Fruit fly (Drosophila melanogaster) whole organism, embryonic: ENCODE results near the gene trr.

Experiments used
- Antp ChIP-seq: fragments of 200-800 bp; sonication (Bioruptor generic); optimal IDR thresholded peaks from 3 replicates; lab custom pipeline; 2016; ENCODE audit warnings: missing biosample characterization, missing genetic modification characterization
- CG10321 ChIP-seq: fragments of 200-800 bp; sonication (Bioruptor generic); IDR thresholded peaks from 2 replicates; pipeline ENCODE4 v1.3.6; 2022; ENCODE audit warnings: missing biosample characterization, missing genetic modification characterization
- CG11398 ChIP-seq: fragments of 200-800 bp; sonication (Bioruptor generic); optimal IDR thresholded peaks from 2 replicates; lab custom pipeline; 2016; ENCODE audit warnings: missing biosample characterization, missing genetic modification characterization
- CG15601 ChIP-seq: fragments of 200-800 bp; sonication (Bioruptor generic); optimal IDR thresholded peaks from 3 replicates; lab custom pipeline; 2019; ENCODE audit warnings: missing biosample characterization, mild to moderate bottlenecking, missing genetic modification characterization, moderate library complexity
- CG1603 ChIP-seq: fragments of 200-800 bp; sonication (Bioruptor generic); optimal IDR thresholded peaks from 2 replicates; lab custom pipeline; 2019; ENCODE audit warnings: missing biosample characterization, mild to moderate bottlenecking, missing genetic modification characterization, moderate library complexity
- CG17359 ChIP-seq: fragments of 200-800 bp; sonication (Bioruptor generic); optimal IDR thresholded peaks from 3 replicates; lab custom pipeline; 2018; ENCODE audit warnings: missing biosample characterization, mild to moderate bottlenecking, missing genetic modification characterization, moderate library complexity
- CG17568 ChIP-seq: fragments of 200-800 bp; sonication (Bioruptor generic); optimal IDR thresholded peaks from 2 replicates; lab custom pipeline; 2018; ENCODE audit warnings: missing biosample characterization, mild to moderate bottlenecking, missing genetic modification characterization, moderate library complexity
- CG18011 ChIP-seq: fragments of 200-800 bp; sonication (Bioruptor generic); optimal IDR thresholded peaks from 2 replicates; lab custom pipeline; 2017; ENCODE audit warnings: missing biosample characterization, missing genetic modification characterization, mild to moderate bottlenecking, moderate library complexity, missing genotype
- CG2875 ChIP-seq: fragments of 200-800 bp; sonication (Bioruptor generic); optimal IDR thresholded peaks from 2 replicates; lab custom pipeline; 2017; ENCODE audit warnings: missing biosample characterization, mild to moderate bottlenecking, missing genetic modification characterization, missing genetic modification reagents
- CG31365 ChIP-seq: fragments of 200-800 bp; sonication (Bioruptor generic); optimal IDR thresholded peaks from 2 replicates; lab custom pipeline; 2018; ENCODE audit warnings: missing biosample characterization, mild to moderate bottlenecking, missing genetic modification characterization
- CG32772 ChIP-seq: fragments of 200-800 bp; sonication (Bioruptor generic); IDR thresholded peaks from 2 replicates; pipeline ENCODE4 v1.3.6; 2022; ENCODE audit warnings: missing biosample characterization, missing genetic modification characterization
- CG43689 ChIP-seq: fragments of 200-800 bp; sonication (Bioruptor generic); IDR thresholded peaks from 2 replicates; pipeline ENCODE4 v1.3.6; 2022; ENCODE audit warnings: missing biosample characterization, missing genetic modification characterization
- CG4404 ChIP-seq: fragments of 200-800 bp; sonication (Bioruptor generic); IDR thresholded peaks from 2 replicates; pipeline ENCODE4 v1.3.6; 2022; ENCODE audit warnings: missing biosample characterization, missing genetic modification characterization
- CG7357 ChIP-seq: fragments of 200-800 bp; sonication (Bioruptor generic); IDR thresholded peaks from 3 replicates; pipeline ENCODE4 v1.3.6; 2022; ENCODE audit warnings: missing biosample characterization, missing genetic modification characterization
- Dbx ChIP-seq: fragments of 200-800 bp; sonication (Bioruptor generic); IDR thresholded peaks from 3 replicates; pipeline ENCODE4 v1.3.6; 2022; ENCODE audit warnings: missing biosample characterization, missing genetic modification characterization
- Doc3 ChIP-seq: fragments of 200-800 bp; sonication (Bioruptor generic); IDR thresholded peaks from 3 replicates; pipeline ENCODE4 v1.3.6; 2022; ENCODE audit warnings: missing biosample characterization, missing genetic modification characterization; ENCODE audit not compliant: partially characterized antibody
- Fer1 ChIP-seq: fragments of 200-800 bp; sonication (Bioruptor generic); optimal IDR thresholded peaks from 2 replicates; lab custom pipeline; 2017; ENCODE audit warnings: missing biosample characterization, mild to moderate bottlenecking, missing genetic modification characterization
- Gsc ChIP-seq: fragments of 200-800 bp; sonication (Bioruptor generic); IDR thresholded peaks from 2 replicates; pipeline ENCODE4 v1.3.6; 2022; ENCODE audit warnings: missing biosample characterization, missing genetic modification characterization
- Hmx ChIP-seq: fragments of 200-800 bp; sonication (Bioruptor generic); optimal IDR thresholded peaks from 2 replicates; lab custom pipeline; 2016; ENCODE audit warnings: missing biosample characterization, missing genetic modification characterization
- Hr3 ChIP-seq: fragments of 200-800 bp; sonication (Bioruptor generic); optimal IDR thresholded peaks from 3 replicates; lab custom pipeline; 2016; ENCODE audit warnings: missing biosample characterization, missing genetic modification characterization
- Hr51 ChIP-seq, 2 experiments: fragments of 200-800 bp; sonication (Bioruptor generic); optimal IDR thresholded peaks; 2 replicates in 1 of 2; 3 replicates in 1 of 2; lab custom pipeline; 2016 to 2018; ENCODE audit warnings: missing biosample characterization in 2 of 2, missing genetic modification characterization in 2 of 2, mild to moderate bottlenecking in 1 of 2, moderate library complexity in 1 of 2
- Kr ChIP-seq: fragments of 200-800 bp; sonication (Bioruptor generic); optimal IDR thresholded peaks from 2 replicates; lab custom pipeline; 2017; ENCODE audit warnings: missing biosample characterization, mild to moderate bottlenecking, missing genetic modification characterization
- MESR4 ChIP-seq: fragments of 200-800 bp; sonication (Bioruptor generic); optimal IDR thresholded peaks from 2 replicates; lab custom pipeline; 2018; ENCODE audit warnings: missing biosample characterization, mild to moderate bottlenecking, missing genetic modification characterization, moderate library complexity
- Mad ChIP-seq: fragments of 200-800 bp; sonication (Bioruptor generic); optimal IDR thresholded peaks from 2 replicates; lab custom pipeline; 2016; ENCODE audit warnings: missing biosample characterization, missing genetic modification characterization
- Myb ChIP-seq: fragments of 200-800 bp; sonication (Bioruptor generic); optimal IDR thresholded peaks from 2 replicates; lab custom pipeline; 2016; ENCODE audit warnings: missing biosample characterization, missing genetic modification characterization
- NK7.1 ChIP-seq: fragments of 200-800 bp; sonication (Bioruptor generic); optimal IDR thresholded peaks from 3 replicates; lab custom pipeline; 2016; ENCODE audit warnings: missing biosample characterization, missing genetic modification characterization
- PHDP ChIP-seq: fragments of 200-800 bp; sonication (Bioruptor generic); optimal IDR thresholded peaks from 3 replicates; lab custom pipeline; 2018; ENCODE audit warnings: missing biosample characterization, mild to moderate bottlenecking, missing genetic modification characterization, moderate library complexity
- Trl ChIP-seq, 3 experiments: fragments of >200 bp in 2 of 3; fragments of 200-800 bp in 1 of 3; sonication (Bioruptor generic) in 1 of 3; optimal IDR thresholded peaks; 2 replicates in 1 of 3; 3 replicates in 2 of 3; lab custom pipeline; 2016 to 2017; ENCODE audit warnings: missing biosample characterization in 1 of 3, missing genetic modification characterization in 1 of 3
- Usf ChIP-seq: fragments of 200-800 bp; sonication (Bioruptor generic); optimal IDR thresholded peaks from 2 replicates; lab custom pipeline; 2017; ENCODE audit warnings: missing genotype, missing biosample characterization, missing genetic modification characterization
- YL-1 ChIP-seq: fragments of 200-800 bp; sonication (Bioruptor generic); optimal IDR thresholded peaks from 3 replicates; lab custom pipeline; 2017; ENCODE audit warnings: missing biosample characterization, mild to moderate bottlenecking, missing genetic modification characterization
- bigmax ChIP-seq: fragments of 200-800 bp; sonication (Bioruptor generic); optimal IDR thresholded peaks from 2 replicates; lab custom pipeline; 2018; ENCODE audit warnings: missing biosample characterization, mild to moderate bottlenecking, missing genetic modification characterization
- chinmo ChIP-seq: fragments of 200-800 bp; sonication (Bioruptor generic); IDR thresholded peaks from 4 replicates; pipeline ENCODE4 v1.3.6; 2022; ENCODE audit warnings: missing biosample characterization, missing genetic modification characterization; ENCODE audit not compliant: partially characterized antibody
- crol ChIP-seq: fragments of 200-800 bp; sonication (Bioruptor generic); IDR thresholded peaks from 2 replicates; pipeline ENCODE4 v1.3.6; 2022; ENCODE audit warnings: missing biosample characterization, missing genetic modification characterization
- dmrt11E ChIP-seq: fragments of 200-800 bp; sonication (Bioruptor generic); optimal IDR thresholded peaks from 3 replicates; lab custom pipeline; 2018; ENCODE audit warnings: missing biosample characterization, mild to moderate bottlenecking, missing genetic modification characterization, moderate library complexity
- fd102C ChIP-seq: fragments of 200-800 bp; sonication (Bioruptor generic); optimal IDR thresholded peaks from 2 replicates; lab custom pipeline; 2018; ENCODE audit warnings: missing biosample characterization, mild to moderate bottlenecking, missing genetic modification characterization, moderate library complexity
- gcm2 ChIP-seq: fragments of 200-800 bp; sonication (Bioruptor generic); optimal IDR thresholded peaks from 2 replicates; lab custom pipeline; 2016; ENCODE audit warnings: missing biosample characterization, missing genetic modification characterization
- hb ChIP-seq: fragments of 200-800 bp; sonication (Bioruptor generic); IDR thresholded peaks from 3 replicates; pipeline ENCODE4 v1.3.6; 2022; ENCODE audit warnings: missing biosample characterization, missing genetic modification characterization; ENCODE audit not compliant: partially characterized antibody
- jing ChIP-seq: fragments of 200-800 bp; sonication (Bioruptor generic); optimal IDR thresholded peaks from 2 replicates; lab custom pipeline; 2018; ENCODE audit warnings: missing biosample characterization, mild to moderate bottlenecking, missing genetic modification characterization
- ken ChIP-seq: fragments of 200-800 bp; sonication (Bioruptor generic); IDR thresholded peaks from 3 replicates; pipeline ENCODE4 v1.3.6; 2022; ENCODE audit warnings: missing biosample characterization, missing genetic modification characterization
- schlank ChIP-seq: fragments of 200-800 bp; sonication (Bioruptor generic); optimal IDR thresholded peaks from 2 replicates; lab custom pipeline; 2018; ENCODE audit warnings: missing biosample characterization, mild to moderate bottlenecking, missing genetic modification characterization
- sim ChIP-seq: fragments of 200-800 bp; sonication (Bioruptor generic); IDR thresholded peaks from 2 replicates; pipeline ENCODE4 v1.3.6; 2022; ENCODE audit warnings: missing biosample characterization, missing genetic modification characterization
- sima ChIP-seq: fragments of 200-800 bp; sonication (Bioruptor generic); optimal IDR thresholded peaks from 2 replicates; lab custom pipeline; 2016; ENCODE audit warnings: missing biosample characterization, missing genetic modification characterization
- sisA ChIP-seq: fragments of 200-800 bp; sonication (Bioruptor generic); IDR thresholded peaks from 2 replicates; pipeline ENCODE4 v1.3.6; 2022; ENCODE audit warnings: missing biosample characterization, missing genetic modification characterization
- slp2 ChIP-seq: fragments of 200-800 bp; sonication (Bioruptor generic); optimal IDR thresholded peaks from 2 replicates; lab custom pipeline; 2016; ENCODE audit warnings: missing biosample characterization, missing genetic modification characterization
- tgo ChIP-seq: fragments of 200-800 bp; sonication (Bioruptor generic); IDR thresholded peaks from 3 replicates; pipeline ENCODE4 v1.3.6; 2022; ENCODE audit warnings: missing biosample characterization, missing genetic modification characterization
- trh ChIP-seq: fragments of 200-800 bp; sonication (Bioruptor generic); optimal IDR thresholded peaks from 2 replicates; lab custom pipeline; 2016; ENCODE audit warnings: missing biosample characterization, missing genetic modification characterization
- tup ChIP-seq: fragments of 200-800 bp; sonication (Bioruptor generic); optimal IDR thresholded peaks from 2 replicates; lab custom pipeline; 2016; ENCODE audit warnings: missing biosample characterization, mild to moderate bottlenecking, missing genetic modification characterization, moderate library complexity
- twi ChIP-seq: fragments of 200-800 bp; optimal IDR thresholded peaks from 2 replicates; lab custom pipeline; 2019; ENCODE audit warnings: missing biosample characterization, mild to moderate bottlenecking, missing genetic modification characterization, moderate library complexity
- wor ChIP-seq: fragments of 200-800 bp; sonication (Bioruptor generic); IDR thresholded peaks from 2 replicates; pipeline ENCODE4 v1.3.6; 2022; ENCODE audit warnings: missing biosample characterization, missing genetic modification characterization
- zf30C ChIP-seq: fragments of 200-800 bp; sonication (Bioruptor generic); optimal IDR thresholded peaks from 3 replicates; lab custom pipeline; 2018; ENCODE audit warnings: missing biosample characterization, mild to moderate bottlenecking, missing genetic modification characterization

trr gene

dm6 chrX:1845413-1845951 is 44.3 kb downstream of the trr start (continued):
- no peak for TF ChIP-seq Kr (GFP tag; lab: Kevin White, UChicago)
- peak; percentile 43 for TF ChIP-seq CG17568 (GFP tag; lab: Kevin White, UChicago)
- peak; percentile 24 for TF ChIP-seq trh (GFP tag; lab: Kevin White, UChicago)
- no peak for TF ChIP-seq CG7357 (GFP tag; lab: Robert Waterston, UW)
- TF ChIP-seq CG15601 (tag; lab: Kevin White, UChicago), result peak; percentile 14
- peak; percentile 65 for TF ChIP-seq CG1603 (tag; lab: Kevin White, UChicago)
- TF ChIP-seq sim, result no peak
- no peak for TF ChIP-seq CG32772
- peak; percentile 9 for TF ChIP-seq Hr3 (GFP tag; lab: Kevin White, UChicago)
- TF ChIP-seq tup (GFP tag; lab: Kevin White, UChicago), result no peak
- TF ChIP-seq CG2875 (GFP tag; lab: Kevin White, UChicago), result peak; percentile 53
- no peak for TF ChIP-seq slp2
- no peak for TF ChIP-seq YL-1 (GFP tag; lab: Kevin White, UChicago)
- TF ChIP-seq crol, result no peak
- no peak for TF ChIP-seq twi (tag; lab: Kevin White, UChicago)
- TF ChIP-seq gcm2 (GFP tag; lab: Kevin White, UChicago), result no peak
- TF ChIP-seq MESR4, result no peak
- no peak for TF ChIP-seq ken
- TF ChIP-seq Dbx (GFP tag; lab: Robert Waterston, UW), result peak; percentile 73; the same call in 2 of the 3 replicates
- TF ChIP-seq CG11398 (GFP tag; lab: Kevin White, UChicago), result peak; percentile 60
- TF ChIP-seq Trl (optimal IDR thresholded peaks at IDR 0.05; lab: Kevin White, UChicago), result no peak
- TF ChIP-seq Trl (GFP tag; optimal IDR thresholded peaks at IDR 0.05; lab: Kevin White, UChicago), result peak; percentile 63
- TF ChIP-seq schlank, result peak; percentile 72
- peak; percentile 26 for TF ChIP-seq Myb
- TF ChIP-seq Hr51 (GFP tag; optimal IDR thresholded peaks at IDR 0.05; lab: Kevin White, UChicago), result peak in 1 of 2 experiments; percentile 7
- no peak for TF ChIP-seq NK7.1 (GFP tag; lab: Kevin White, UChicago)
- no peak for TF ChIP-seq Doc3 (GFP tag; lab: Robert Waterston, UW)
- peak; percentile 67 for TF ChIP-seq PHDP (tag; lab: Kevin White, UChicago)
- no peak for TF ChIP-seq bigmax (GFP tag; lab: Kevin White, UChicago)
- no peak for TF ChIP-seq sisA (GFP tag; lab: Robert Waterston, UW)
- TF ChIP-seq Fer1 (GFP tag; lab: Kevin White, UChicago), result peak; percentile 67
- TF ChIP-seq Hmx (GFP tag; lab: Kevin White, UChicago), result no peak
- TF ChIP-seq jing, result no peak
- no peak for TF ChIP-seq CG31365 (tag; lab: Kevin White, UChicago)
- TF ChIP-seq zf30C (GFP tag; lab: Kevin White, UChicago), result no peak
- no peak for TF ChIP-seq CG4404 (GFP tag; lab: Robert Waterston, UW)
- no peak for TF ChIP-seq sima (GFP tag; lab: Kevin White, UChicago)
- peak; percentile 52; the same call in 1 of the 2 replicates for TF ChIP-seq CG10321
- TF ChIP-seq dmrt11E (tag; lab: Kevin White, UChicago), result peak; percentile 23
- TF ChIP-seq tgo, result peak; percentile 27; the same call in 1 of the 3 replicates
- TF ChIP-seq Usf (GFP tag; lab: Kevin White, UChicago), result no peak
- TF ChIP-seq CG43689 (GFP tag; lab: Robert Waterston, UW), result peak; percentile 44; the same call in 1 of the 2 replicates
- no peak for TF ChIP-seq chinmo (GFP tag; lab: Robert Waterston, UW)
- no peak for TF ChIP-seq Gsc (GFP tag; lab: Robert Waterston, UW)
- TF ChIP-seq Mad (GFP tag; lab: Kevin White, UChicago), result peak; percentile 29
- peak; percentile 58 for TF ChIP-seq fd102C (GFP tag; lab: Kevin White, UChicago)
- no peak for TF ChIP-seq wor (GFP tag; lab: Robert Waterston, UW)
- no peak for TF ChIP-seq Antp (GFP tag; lab: Kevin White, UChicago)
- TF ChIP-seq hb, result no peak
- peak; percentile 25 for TF ChIP-seq CG18011 (GFP tag; lab: Kevin White, UChicago)
- peak; percentile 39 for TF ChIP-seq CG17359 (tag; lab: Kevin White, UChicago)
